Fruit fly (Drosophila melanogaster): ENCODE measurements around the gene rn.
A peak's percentile ranks its signal among the peaks of the same experiment; 100 is the strongest.

The rn gene

DNA sequence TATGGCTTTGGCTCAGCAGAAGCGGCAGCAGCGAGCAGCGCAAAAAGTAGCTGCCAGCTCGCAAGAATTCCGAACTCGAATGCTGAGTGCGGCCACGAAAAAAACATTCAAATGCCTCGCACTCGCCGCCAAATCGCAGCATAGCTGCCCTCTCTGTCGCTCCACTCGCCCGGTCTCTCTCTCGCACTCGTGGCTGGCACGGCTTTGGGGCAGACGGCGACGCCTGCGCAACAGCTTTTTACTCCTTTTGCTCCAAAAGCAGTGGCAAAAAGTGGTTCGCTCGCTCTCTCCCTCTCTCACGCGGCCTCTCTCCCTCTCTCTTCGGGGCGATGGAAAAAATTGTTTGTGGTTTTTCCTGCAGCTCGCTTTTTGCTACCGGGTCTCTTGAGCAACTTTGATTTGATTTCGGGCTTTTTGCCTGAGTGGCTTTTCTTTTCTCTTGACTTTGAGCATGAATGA is at the start of gene rn:
Gene rn (minus strand): TSS at position 51 of the 459 bp plus-strand sequence.
- TF ChIP-seq btn (GFP tag; optimal IDR thresholded peaks at IDR 0.05) (no peak), chinmo (GFP tag; IDR thresholded peaks at IDR 0.05; ENCODE audit: partially characterized antibody) (0 out of 4 replicates have a peak, but pooled peaks have one; percentile 36), ro (GFP tag; IDR thresholded peaks at IDR 0.05) (no peak), Nf-YB (GFP tag; optimal IDR thresholded peaks at IDR 0.05) (peak; percentile 89), Side (GFP tag; optimal IDR thresholded peaks at IDR 0.05) (no peak), CG10321 (GFP tag; IDR thresholded peaks at IDR 0.05) (peak; percentile 75), H15 (GFP tag; IDR thresholded peaks at IDR 0.05) (no peak), bigmax (GFP tag; optimal IDR thresholded peaks at IDR 0.05) (no peak), CG6791 (GFP tag; IDR thresholded peaks at IDR 0.05; ENCODE audit: partially characterized antibody) (no peak), Drgx (GFP tag; IDR thresholded peaks at IDR 0.05) (0 out of 2 replicates have a peak, but pooled peaks have one; percentile 43), Nf-YC (tag; optimal IDR thresholded peaks at IDR 0.05) (peak; percentile 94), ewg (GFP tag; optimal IDR thresholded peaks at IDR 0.05) (peak; percentile 92), dpn (GFP tag; optimal IDR thresholded peaks at IDR 0.05) (no peak), Dbx (GFP tag; IDR thresholded peaks at IDR 0.05) (no peak), Oli (tag; optimal IDR thresholded peaks at IDR 0.05) (no peak), CG1647 (GFP tag; optimal IDR thresholded peaks at IDR 0.05) (no peak), gce (GFP tag; IDR thresholded peaks at IDR 0.05) (no peak), CG8478 (optimal IDR thresholded peaks at IDR 0.05) (peak; percentile 37), Fer1 (GFP tag; optimal IDR thresholded peaks at IDR 0.05) (no peak), prd (optimal IDR thresholded peaks at IDR 0.05) (no peak), prd (GFP tag; IDR thresholded peaks at IDR 0.05) (no peak), CG5953 (GFP tag; IDR thresholded peaks at IDR 0.05) (no peak), CG3163 (GFP tag; optimal IDR thresholded peaks at IDR 0.05) (peak; percentile 75), Atf-2 (GFP tag; optimal IDR thresholded peaks at IDR 0.05) (no peak), CG13287 (GFP tag; IDR thresholded peaks at IDR 0.05; ENCODE audit: partially characterized antibody) (peak; percentile 21; the same call in 1 of the 2 replicates), sqz (GFP tag; optimal IDR thresholded peaks at IDR 0.05) (peak; percentile 20), vfl (GFP tag; optimal IDR thresholded peaks at IDR 0.05) (no peak), CG1832 (GFP tag; optimal IDR thresholded peaks at IDR 0.05) (peak; percentile 63), az2 (GFP tag; optimal IDR thresholded peaks at IDR 0.05) (no peak), tin (GFP tag; optimal IDR thresholded peaks at IDR 0.05) (no peak), nom (GFP tag; optimal IDR thresholded peaks at IDR 0.05) (peak; percentile 51), CG8290 (GFP tag; optimal IDR thresholded peaks at IDR 0.05) (no peak), CG8290 (tag; optimal IDR thresholded peaks at IDR 0.05) (no peak), CG4820 (GFP tag; optimal IDR thresholded peaks at IDR 0.05) (no peak), Deaf1 (tag; optimal IDR thresholded peaks at IDR 0.05) (peak; percentile 32), cas (GFP tag; IDR thresholded peaks at IDR 0.05) (no peak), CG9932 (GFP tag; IDR thresholded peaks at IDR 0.05) (0 out of 2 replicates have a peak, but pooled peaks have one; percentile 16), Trl (optimal IDR thresholded peaks at IDR 0.05) (peak; percentile 77 to 79), Trl (GFP tag; optimal IDR thresholded peaks at IDR 0.05) (no peak), z (GFP tag; IDR thresholded peaks at IDR 0.05) (peak; percentile 92)

DNA sequence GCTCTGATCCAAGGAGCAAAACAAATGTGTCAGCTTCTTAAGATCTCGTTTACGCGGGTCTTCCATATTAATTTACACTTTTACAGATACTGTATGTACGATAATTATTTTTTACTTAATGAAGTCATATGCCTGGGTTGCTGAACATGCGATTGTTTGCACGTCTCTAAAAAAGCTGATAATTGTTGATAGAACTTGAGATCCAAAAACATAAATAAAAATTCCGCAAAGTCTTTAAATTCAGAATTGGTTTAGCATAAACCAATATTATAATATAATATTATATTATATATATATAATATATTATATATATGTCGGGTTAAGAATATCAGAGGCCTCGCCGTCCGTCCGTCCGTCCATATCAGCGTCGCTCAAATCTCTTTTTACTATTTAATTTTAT is 40.0 kb upstream of the rn start, which contains the start of gene CG43290:
Gene CG43290 (minus strand): TSS at position 101 of the 400 bp plus-strand sequence.
- TF ChIP-seq CG9215 (GFP tag; IDR thresholded peaks at IDR 0.05) (no peak), CG7928 (GFP tag; optimal IDR thresholded peaks at IDR 0.05) (no peak), run (tag; optimal IDR thresholded peaks at IDR 0.05) (no peak), insv (GFP tag; optimal IDR thresholded peaks at IDR 0.05) (no peak), ranshi (GFP tag; IDR thresholded peaks at IDR 0.05) (no peak), fd64A (GFP tag; optimal IDR thresholded peaks at IDR 0.05) (no peak)
